Fruit fly (Drosophila melanogaster) whole organism: ENCODE results near the gene CG32264.

Experiments
- CG8478 ChIP-seq: fragments of >200 bp; optimal IDR thresholded peaks from 2 replicates; lab custom pipeline; 2018; ENCODE audit warnings: inconsistent platforms
- Dll ChIP-seq: fragments of >200 bp; optimal IDR thresholded peaks from 2 replicates; lab custom pipeline; 2017
- EcR ChIP-seq, 2 experiments: fragments of >200 bp; optimal IDR thresholded peaks; 2 replicates each; lab custom pipeline; 2017; ENCODE audit warnings: missing biosample characterization in 2 of 2, missing genetic modification characterization in 2 of 2, missing genetic modification reagents in 2 of 2
- pan ChIP-seq: fragments of >200 bp; optimal IDR thresholded peaks from 2 replicates; lab custom pipeline; 2017
- psq ChIP-seq: fragments of >200 bp; optimal IDR thresholded peaks from 2 replicates; lab custom pipeline; 2017
- usp ChIP-seq: fragments of >200 bp; optimal IDR thresholded peaks from 2 replicates; lab custom pipeline; 2017; ENCODE audit warnings: missing biosample characterization, missing genetic modification characterization, mixed read lengths

CG32264 gene

DNA sequence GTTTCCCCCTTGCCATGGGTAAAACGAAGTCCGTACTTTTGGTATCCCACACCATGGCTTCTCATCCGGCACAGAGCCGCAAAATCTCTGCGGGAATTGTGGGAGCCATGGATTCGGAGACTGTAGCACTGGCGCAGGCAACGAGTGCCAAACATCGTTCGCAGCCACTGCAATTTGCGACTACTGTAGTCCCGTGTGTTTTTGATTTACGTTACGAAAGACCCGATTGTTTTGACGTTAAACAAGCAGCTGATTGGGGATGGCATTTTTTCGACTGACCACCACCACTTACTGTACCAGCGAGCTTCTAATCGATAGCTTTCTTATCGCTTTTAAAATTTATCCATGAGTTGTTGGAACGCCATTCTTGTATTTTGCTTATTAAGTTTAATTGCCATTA, 3.7 kb upstream of the CG32264 start, which contains the start of gene CG32262:
Gene CG32262, minus strand, starts transcription at position 254 of the 400 bp plus-strand sequence.
- TF ChIP-seq EcR (GFP tag; optimal IDR thresholded peaks at IDR 0.05; lab: Kevin White, UChicago) (no peak), psq (lab: Kevin White, UChicago) (no peak), usp (GFP tag; lab: Kevin White, UChicago) (no peak), CG8478 (no peak), Dll (no peak), pan (lab: Kevin White, UChicago) (no peak)

DNA sequence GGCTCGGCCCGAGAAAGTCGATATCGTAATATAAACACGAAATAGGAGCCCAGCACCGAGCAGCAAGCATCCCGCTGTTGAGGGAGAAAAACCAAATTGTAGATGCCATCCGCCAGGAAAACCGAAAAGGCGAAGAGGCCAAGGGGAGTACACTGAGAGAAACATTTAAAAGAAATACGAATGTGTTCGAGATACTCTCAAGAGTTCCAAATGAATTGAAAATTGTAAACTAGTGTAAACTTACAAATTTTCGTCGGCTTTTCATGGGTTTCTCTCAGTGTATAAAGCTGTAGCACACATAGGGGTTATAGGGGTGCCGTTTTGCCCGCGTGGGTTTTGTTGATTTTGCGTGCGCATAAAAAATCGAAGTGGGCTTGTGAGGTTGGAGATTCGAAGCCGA, 3.6 kb downstream of the CG32264 start:
- TF ChIP-seq EcR (GFP tag; optimal IDR thresholded peaks at IDR 0.05; lab: Kevin White, UChicago), result no peak
- no peak for TF ChIP-seq usp (GFP tag; lab: Kevin White, UChicago)
- no peak for TF ChIP-seq psq (lab: Kevin White, UChicago)
- no peak for TF ChIP-seq CG8478
- TF ChIP-seq Dll, result no peak
- no peak for TF ChIP-seq pan (lab: Kevin White, UChicago)

- TF ChIP-seq Dll (no peak), CG8478 (no peak), usp (GFP tag; lab: Kevin White, UChicago) (no peak), pan (lab: Kevin White, UChicago) (no peak), EcR (GFP tag; optimal IDR thresholded peaks at IDR 0.05; lab: Kevin White, UChicago) (no peak), psq (lab: Kevin White, UChicago) (no peak)
These were observed 4.4 kb downstream of the CG32264 start for dm6 chr3L:3801813-3802212.

dm6 chr3L:3801343-3801742, 4.9 kb downstream of the CG32264 start:
- TF ChIP-seq pan (lab: Kevin White, UChicago) (no peak), psq (lab: Kevin White, UChicago) (no peak), EcR (GFP tag; optimal IDR thresholded peaks at IDR 0.05; lab: Kevin White, UChicago) (no peak), usp (GFP tag; lab: Kevin White, UChicago) (no peak)

dm6 chr3L:3799766-3800165, 6.5 kb downstream of the CG32264 start:
- TF ChIP-seq psq (lab: Kevin White, UChicago) (no peak), EcR (GFP tag; optimal IDR thresholded peaks at IDR 0.05; lab: Kevin White, UChicago) (no peak), usp (GFP tag; lab: Kevin White, UChicago) (no peak), pan (lab: Kevin White, UChicago) (no peak), Dll (no peak), CG8478 (no peak)

DNA sequence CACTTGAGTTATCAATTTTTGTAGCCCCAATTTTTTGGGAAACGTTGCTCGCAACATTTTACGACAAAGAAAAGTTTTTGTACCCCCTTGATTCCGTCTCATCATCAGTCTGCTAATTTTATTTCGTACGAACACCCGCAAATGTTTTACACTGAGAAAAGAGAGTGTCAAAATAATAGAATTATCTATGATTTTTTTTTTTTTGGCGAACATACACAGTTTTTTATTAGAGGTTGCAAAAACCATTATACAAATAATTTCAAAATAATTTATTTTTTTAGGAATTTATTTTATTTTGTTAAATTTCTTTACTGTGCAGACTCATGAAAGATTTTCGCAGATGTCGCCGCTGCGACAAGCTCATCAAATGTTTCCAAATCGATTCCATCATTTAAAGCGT, 7.8 kb downstream of the CG32264 start:
- TF ChIP-seq EcR (GFP tag; optimal IDR thresholded peaks at IDR 0.05; lab: Kevin White, UChicago) (no peak), pan (lab: Kevin White, UChicago) (no peak), usp (GFP tag; lab: Kevin White, UChicago) (no peak), CG8478 (no peak), Dll (no peak), psq (lab: Kevin White, UChicago) (no peak)

dm6 chr3L:3797681-3798080, 8.6 kb downstream of the CG32264 start:
- TF ChIP-seq usp (GFP tag; lab: Kevin White, UChicago) (no peak), pan (lab: Kevin White, UChicago) (no peak), CG8478 (no peak), EcR (GFP tag; optimal IDR thresholded peaks at IDR 0.05; lab: Kevin White, UChicago) (no peak)

- TF ChIP-seq usp (GFP tag; lab: Kevin White, UChicago) (no peak), psq (lab: Kevin White, UChicago) (no peak), EcR (GFP tag; optimal IDR thresholded peaks at IDR 0.05; lab: Kevin White, UChicago) (no peak), pan (lab: Kevin White, UChicago) (no peak), CG8478 (no peak), Dll (no peak)
These were observed 15.1 kb downstream of the CG32264 start for dm6 chr3L:3791043-3791682.

dm6 chr3L:3790504-3790903, 15.8 kb downstream of the CG32264 start, which contains the start of gene CG32266:
TSS of gene CG32266 (plus strand) at chr3L:3790804.
- no peak for TF ChIP-seq pan (lab: Kevin White, UChicago)
- no peak for TF ChIP-seq usp (GFP tag; lab: Kevin White, UChicago)
- TF ChIP-seq psq (lab: Kevin White, UChicago), result no peak
- TF ChIP-seq EcR (GFP tag; optimal IDR thresholded peaks at IDR 0.05; lab: Kevin White, UChicago), result no peak
- TF ChIP-seq Dll, result no peak
- TF ChIP-seq CG8478, result no peak

- TF ChIP-seq CG8478 (no peak), psq (lab: Kevin White, UChicago) (no peak), usp (GFP tag; lab: Kevin White, UChicago) (no peak), EcR (GFP tag; optimal IDR thresholded peaks at IDR 0.05; lab: Kevin White, UChicago) (no peak), Dll (no peak), pan (lab: Kevin White, UChicago) (no peak)
These were observed 17.4 kb downstream of the CG32264 start for dm6 chr3L:3788790-3789421.

DNA sequence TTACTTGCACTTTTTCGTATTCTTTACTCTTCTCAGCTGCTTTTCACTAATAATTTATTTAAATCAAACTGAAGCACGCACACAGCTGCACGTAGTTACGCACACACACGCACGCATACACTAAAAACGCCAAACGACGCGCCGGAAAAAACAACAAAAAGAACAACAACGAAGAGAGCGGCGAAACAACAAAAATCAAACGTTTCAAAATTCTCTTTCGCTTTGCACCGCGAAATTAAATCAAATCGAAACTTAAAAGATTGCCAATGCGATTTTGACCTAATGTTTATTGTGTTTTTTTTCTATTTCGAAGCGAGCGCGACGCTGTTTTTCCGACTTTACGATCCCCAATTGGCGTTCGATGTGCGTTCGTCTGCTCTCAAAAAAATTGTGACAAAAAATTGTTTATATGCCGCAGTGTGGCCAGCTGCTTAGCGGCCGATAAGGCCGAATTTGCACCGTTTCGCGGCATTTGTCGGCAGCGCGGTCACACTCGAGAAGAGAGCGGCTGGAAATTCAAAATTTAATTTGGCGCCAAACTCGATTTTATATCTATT, 18.6 kb downstream of the CG32264 start:
- TF ChIP-seq psq (lab: Kevin White, UChicago) (no peak), pan (lab: Kevin White, UChicago) (peak; percentile 45), EcR (GFP tag; optimal IDR thresholded peaks at IDR 0.05; lab: Kevin White, UChicago) (no peak)

DNA sequence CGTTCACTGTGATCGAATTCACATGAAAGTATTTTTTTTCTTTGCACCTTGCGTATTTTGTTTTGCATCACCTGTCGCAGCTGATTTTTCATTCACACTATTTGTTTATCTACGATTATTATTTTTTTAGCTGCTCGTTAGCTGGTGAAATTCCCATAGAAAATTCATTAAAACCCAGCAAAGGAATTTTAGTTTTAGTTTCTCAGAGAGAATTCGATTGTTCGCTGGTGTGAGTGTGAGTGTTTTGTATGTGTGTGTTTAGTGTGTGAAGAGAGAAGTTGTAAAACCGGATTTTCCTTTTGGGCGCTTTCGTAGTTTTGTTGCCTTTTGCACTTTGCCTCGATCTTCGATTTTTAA, 19.2 kb downstream of the CG32264 start:
- no peak for TF ChIP-seq Dll
- no peak for TF ChIP-seq usp (GFP tag; lab: Kevin White, UChicago)
- no peak for TF ChIP-seq psq (lab: Kevin White, UChicago)
- TF ChIP-seq pan (lab: Kevin White, UChicago), result no peak
- no peak for TF ChIP-seq EcR (GFP tag; optimal IDR thresholded peaks at IDR 0.05; lab: Kevin White, UChicago)
- no peak for TF ChIP-seq CG8478
